Worm (Caenorhabditis elegans) whole organism, young adult: ENCODE data around the gene fbxa-114.

ENCODE experiments used
- B0035.1 ChIP-seq: sonication (generic microtip); optimal IDR thresholded peaks from 2 replicates; lab custom pipeline; 2016; ENCODE audit warnings: missing genetic modification characterization, mild to moderate bottlenecking, missing compliant biosample characterization, missing genotype, missing genetic modification reagents
- C06A6.2 ChIP-seq: fragments of 200-800 bp; sonication (Bioruptor generic); conservative IDR thresholded peaks from 2 replicates; pipeline ENCODE4 v1.3.6; 2022; ENCODE audit warnings: missing genetic modification characterization, missing compliant biosample characterization
- F10E7.11 ChIP-seq: sonication (generic microtip); optimal IDR thresholded peaks from 2 replicates; lab custom pipeline; 2017; ENCODE audit warnings: mild to moderate bottlenecking, missing genetic modification characterization, moderate library complexity, missing compliant biosample characterization
- F23B12.7 ChIP-seq: sonication (generic microtip); optimal IDR thresholded peaks from 2 replicates; lab custom pipeline; 2017; ENCODE audit warnings: missing genetic modification characterization, mild to moderate bottlenecking, missing compliant biosample characterization, antibody characterized with exemption, moderate library complexity; ENCODE audit not compliant: insufficient read depth
- K12H6.12 ChIP-seq: fragments of 200-800 bp; sonication (Bioruptor generic); optimal IDR thresholded peaks from 2 replicates; lab custom pipeline; 2018; ENCODE audit warnings: mild to moderate bottlenecking, missing genetic modification characterization, missing compliant biosample characterization
- T07F8.4 ChIP-seq: sonication (generic microtip); optimal IDR thresholded peaks from 2 replicates; lab custom pipeline; 2016; ENCODE audit warnings: mild to moderate bottlenecking, missing genetic modification characterization, moderate library complexity, missing compliant biosample characterization
- T26A5.8 ChIP-seq: sonication (generic microtip); optimal IDR thresholded peaks from 2 replicates; lab custom pipeline; 2016; ENCODE audit warnings: missing genetic modification characterization, missing compliant biosample characterization
- Y53F4B.3 ChIP-seq: fragments of 200-800 bp; sonication (Bioruptor generic); IDR thresholded peaks from 2 replicates; pipeline ENCODE4 v1.3.6; 2022; ENCODE audit warnings: missing genetic modification reagents, missing genetic modification characterization, missing compliant biosample characterization
- Y56A3A.18 ChIP-seq: fragments of 200-800 bp; sonication (Bioruptor generic); IDR thresholded peaks from 2 replicates; pipeline ENCODE4 v1.3.6; 2022; ENCODE audit warnings: missing genetic modification reagents, missing genetic modification characterization, missing compliant biosample characterization
- akir-1 ChIP-seq: fragments of 200-800 bp; sonication (Bioruptor generic); optimal IDR thresholded peaks from 2 replicates; lab custom pipeline; 2018; ENCODE audit warnings: mild to moderate bottlenecking, missing genetic modification characterization, moderate library complexity, missing compliant biosample characterization
- ama-1 ChIP-seq, 3 experiments: fragments of 150-350 bp in 1 of 3; sonication (generic microtip) in 2 of 3; optimal IDR thresholded peaks; 2 replicates each; lab custom pipeline; 2014 to 2018; ENCODE audit warnings: missing biosample characterization in 2 of 3, missing genetic modification characterization in 2 of 3, missing genetic modification reagents in 2 of 3
- aptf-3 ChIP-seq: fragments of 200-800 bp; sonication (Bioruptor generic); IDR thresholded peaks from 2 replicates; pipeline ENCODE4 v1.3.6; 2022; ENCODE audit warnings: missing genetic modification characterization, missing compliant biosample characterization
- athp-1 ChIP-seq: sonication (generic microtip); optimal IDR thresholded peaks from 2 replicates; lab custom pipeline; 2017; ENCODE audit warnings: mild to moderate bottlenecking, missing genetic modification characterization, missing compliant biosample characterization
- attf-3 ChIP-seq: fragments of 200-800 bp; sonication (Bioruptor generic); conservative IDR thresholded peaks from 2 replicates; pipeline ENCODE4 v1.3.6; 2022; ENCODE audit warnings: missing genetic modification reagents, missing genetic modification characterization, missing compliant biosample characterization
- attf-5 ChIP-seq: fragments of 200-800 bp; sonication (Bioruptor generic); optimal IDR thresholded peaks from 2 replicates; lab custom pipeline; 2018; ENCODE audit warnings: mild to moderate bottlenecking, missing genetic modification characterization, missing compliant biosample characterization
- bed-1 ChIP-seq: fragments of 200-800 bp; sonication (Bioruptor generic); IDR thresholded peaks from 2 replicates; pipeline ENCODE4 v1.3.6; 2022; ENCODE audit warnings: missing genetic modification reagents, missing genetic modification characterization, missing compliant biosample characterization
- ccch-3 ChIP-seq: fragments of 200-800 bp; sonication (Bioruptor generic); optimal IDR thresholded peaks from 2 replicates; lab custom pipeline; 2018; ENCODE audit warnings: mild to moderate bottlenecking, missing genetic modification characterization, missing compliant biosample characterization
- ceh-40 ChIP-seq: fragments of 200-800 bp; sonication (Bioruptor generic); IDR thresholded peaks from 2 replicates; pipeline ENCODE4 v1.3.6; 2022; ENCODE audit warnings: missing genetic modification characterization, missing compliant biosample characterization
- chd-7 ChIP-seq: sonication (generic microtip); optimal IDR thresholded peaks from 2 replicates; lab custom pipeline; 2016; ENCODE audit warnings: mild to moderate bottlenecking, missing genetic modification characterization, moderate library complexity, missing compliant biosample characterization
- dox-1 ChIP-seq: fragments of 200-800 bp; sonication (Bioruptor generic); IDR thresholded peaks from 2 replicates; pipeline ENCODE4 v1.3.6; 2022; ENCODE audit warnings: missing genetic modification reagents, missing genetic modification characterization, missing compliant biosample characterization
- dpl-1 ChIP-seq: fragments of 150-350 bp; optimal IDR thresholded peaks from 2 replicates; lab custom pipeline; 2014; ENCODE audit warnings: missing biosample characterization, missing genetic modification reagents, missing genetic modification characterization
- ekl-4 ChIP-seq: fragments of 200-800 bp; sonication (Bioruptor generic); IDR thresholded peaks from 2 replicates; pipeline ENCODE4 v1.3.6; 2022; ENCODE audit warnings: missing genetic modification reagents, missing genetic modification characterization, missing compliant biosample characterization
- him-1 ChIP-seq: sonication (generic microtip); optimal IDR thresholded peaks from 2 replicates; lab custom pipeline; 2016; ENCODE audit warnings: missing genotype, missing genetic modification reagents, missing genetic modification characterization, missing compliant biosample characterization
- hlh-12 ChIP-seq: sonication (generic microtip); optimal IDR thresholded peaks from 2 replicates; lab custom pipeline; 2016; ENCODE audit warnings: missing genetic modification characterization, missing compliant biosample characterization
- hmg-20 ChIP-seq: fragments of 200-800 bp; sonication (Bioruptor generic); IDR thresholded peaks from 2 replicates; pipeline ENCODE4 v1.3.6; 2022; ENCODE audit warnings: missing genetic modification reagents, missing genetic modification characterization, missing compliant biosample characterization
- hrde-1 ChIP-seq: sonication (generic microtip); optimal IDR thresholded peaks from 2 replicates; lab custom pipeline; 2016; ENCODE audit warnings: missing genetic modification characterization, mild to moderate bottlenecking, missing compliant biosample characterization, moderate library complexity, missing genotype, missing genetic modification reagents, borderline replicate concordance
- let-607 ChIP-seq, 2 experiments: fragments of 200-800 bp in 1 of 2; sonication (Bioruptor generic) in 1 of 2; sonication (generic microtip) in 1 of 2; optimal IDR thresholded peaks; 2 replicates each; lab custom pipeline; 2016 to 2018; ENCODE audit warnings: mild to moderate bottlenecking in 2 of 2, missing compliant biosample characterization in 2 of 2, missing genetic modification characterization in 2 of 2, moderate library complexity in 2 of 2, missing genotype in 1 of 2
- lin-40 ChIP-seq: sonication (generic microtip); optimal IDR thresholded peaks from 2 replicates; lab custom pipeline; 2016; ENCODE audit warnings: missing genetic modification characterization, mild to moderate bottlenecking, missing compliant biosample characterization, missing genotype, missing genetic modification reagents
- lin-54 ChIP-seq: fragments of 200-800 bp; sonication (Bioruptor generic); optimal IDR thresholded peaks from 2 replicates; lab custom pipeline; 2018; ENCODE audit warnings: mild to moderate bottlenecking, missing genetic modification characterization, missing compliant biosample characterization
- lir-1 ChIP-seq: fragments of 200-800 bp; sonication (Bioruptor generic); conservative IDR thresholded peaks from 2 replicates; pipeline ENCODE4 v1.3.6; 2022; ENCODE audit warnings: missing genetic modification reagents, missing genetic modification characterization, missing compliant biosample characterization
- lsl-1 ChIP-seq: fragments of 200-800 bp; sonication (Bioruptor generic); optimal IDR thresholded peaks from 2 replicates; lab custom pipeline; 2018; ENCODE audit warnings: mild to moderate bottlenecking, missing genetic modification characterization, moderate library complexity, missing compliant biosample characterization
- madf-10 ChIP-seq: sonication (generic microtip); optimal IDR thresholded peaks from 2 replicates; lab custom pipeline; 2016; ENCODE audit warnings: mild to moderate bottlenecking, missing genetic modification characterization, missing compliant biosample characterization
- mes-4 ChIP-seq: sonication (generic microtip); optimal IDR thresholded peaks from 2 replicates; lab custom pipeline; 2016; ENCODE audit warnings: missing genotype, missing genetic modification characterization, missing compliant biosample characterization
- nfya-1 ChIP-seq: sonication (generic microtip); optimal IDR thresholded peaks from 2 replicates; lab custom pipeline; 2017; ENCODE audit warnings: antibody characterized with exemption, missing compliant biosample characterization, missing genetic modification characterization, borderline replicate concordance; ENCODE audit not compliant: insufficient read depth
- nfyb-1 ChIP-seq: fragments of 200-800 bp; sonication (Bioruptor generic); IDR thresholded peaks from 2 replicates; pipeline ENCODE4 v1.3.6; 2022; ENCODE audit warnings: missing genetic modification reagents, missing genetic modification characterization, missing compliant biosample characterization
- nhr-80 ChIP-seq: sonication (generic microtip); optimal IDR thresholded peaks from 2 replicates; lab custom pipeline; 2016; ENCODE audit warnings: missing genetic modification characterization, missing compliant biosample characterization
- pha-4 ChIP-seq: fragments of 150-350 bp; sonication (generic microtip); optimal IDR thresholded peaks from 2 replicates; lab custom pipeline; 2014; ENCODE audit warnings: missing biosample characterization, missing genetic modification reagents, missing genetic modification characterization
- rpc-1 ChIP-seq, 2 experiments: fragments of 150-350 bp in 1 of 2; sonication (generic microtip) in 1 of 2; optimal IDR thresholded peaks; 2 replicates each; lab custom pipeline; 2014 to 2018; ENCODE audit warnings: missing biosample characterization in 1 of 2, missing genetic modification characterization in 1 of 2, missing genetic modification reagents in 1 of 2, missing genotype in 1 of 2
- sea-2 ChIP-seq: fragments of 200-800 bp; sonication (Bioruptor generic); IDR thresholded peaks from 2 replicates; pipeline ENCODE4 v1.3.6; 2022; ENCODE audit warnings: missing genetic modification characterization, missing compliant biosample characterization
- somi-1 ChIP-seq: fragments of 200-800 bp; sonication (Bioruptor generic); optimal IDR thresholded peaks from 2 replicates; lab custom pipeline; 2018; ENCODE audit warnings: mild to moderate bottlenecking, missing genetic modification characterization, missing compliant biosample characterization
- tbp1 ChIP-seq: fragments of 200-800 bp; sonication (Bioruptor generic); optimal IDR thresholded peaks from 2 replicates; lab custom pipeline; 2018; ENCODE audit warnings: mild to moderate bottlenecking, missing genetic modification characterization, missing compliant biosample characterization
- tbx-9 ChIP-seq: sonication (generic microtip); optimal IDR thresholded peaks from 2 replicates; lab custom pipeline; 2016; ENCODE audit warnings: borderline replicate concordance, missing genetic modification characterization, inconsistent platforms, missing compliant biosample characterization
- unc-130 ChIP-seq: sonication (generic microtip); optimal IDR thresholded peaks from 2 replicates; lab custom pipeline; 2016; ENCODE audit warnings: missing genetic modification reagents, missing genetic modification characterization, missing compliant biosample characterization
- zfh-2 ChIP-seq: fragments of 200-800 bp; sonication (Bioruptor generic); conservative IDR thresholded peaks from 2 replicates; pipeline ENCODE4 v1.3.6; 2022; ENCODE audit warnings: missing genetic modification reagents, missing genetic modification characterization, missing compliant biosample characterization
- ztf-22 ChIP-seq: fragments of 200-800 bp; sonication (Bioruptor generic); optimal IDR thresholded peaks from 2 replicates; lab custom pipeline; 2018; ENCODE audit warnings: mild to moderate bottlenecking, missing genetic modification characterization, moderate library complexity, missing compliant biosample characterization
- ztf-28 ChIP-seq: fragments of 200-800 bp; sonication (Bioruptor generic); IDR thresholded peaks from 2 replicates; pipeline ENCODE4 v1.3.6; 2022; ENCODE audit warnings: missing genetic modification reagents, missing genetic modification characterization, missing compliant biosample characterization
- ztf-6 ChIP-seq: fragments of 200-800 bp; sonication (Bioruptor generic); IDR thresholded peaks from 2 replicates; pipeline ENCODE4 v1.3.6; 2022; ENCODE audit warnings: missing genetic modification reagents, missing genetic modification characterization, missing compliant biosample characterization

Gene fbxa-114

ce11 chrV:20164059-20164892 is 37.1 kb upstream of the fbxa-114 start, which contains the start of gene F19B2.5 (continued):
- TF ChIP-seq unc-130 (no peak), bed-1 (GFP tag; lab: Robert Waterston, UW) (no peak), ztf-28 (GFP tag; lab: Robert Waterston, UW) (no peak), ztf-6 (no peak), athp-1 (no peak), sea-2 (0 out of 2 replicates have a peak, but pooled peaks have one; percentile 19), nhr-80 (tag; lab: Kevin White, UChicago) (peak; percentile 44), ekl-4 (GFP tag; lab: Robert Waterston, UW) (0 out of 2 replicates have a peak, but pooled peaks have one; percentile 47), F10E7.11 (tag; lab: Kevin White, UChicago) (no peak), lin-54 (GFP tag; lab: Kevin White, UChicago) (peak; percentile 34), akir-1 (GFP tag; lab: Kevin White, UChicago) (peak; percentile 51), T07F8.4 (tag; lab: Kevin White, UChicago) (no peak), ama-1 (optimal IDR thresholded peaks at IDR 0.05; lab: Kevin White, UChicago) (peak; percentile 71), ama-1 (GFP tag; optimal IDR thresholded peaks at IDR 0.05; lab: Kevin White, UChicago) (no peak), tbp1 (GFP tag; lab: Kevin White, UChicago) (peak; percentile 34), C06A6.2 (GFP tag; lab: Robert Waterston, UW) (no peak), madf-10 (peak; percentile 70), ztf-22 (GFP tag; lab: Kevin White, UChicago) (no peak), hlh-12 (no peak), rpc-1 (optimal IDR thresholded peaks at IDR 0.05; lab: Kevin White, UChicago) (peak; percentile 52), rpc-1 (tag; optimal IDR thresholded peaks at IDR 0.05; lab: Kevin White, UChicago) (no peak), him-1 (no peak), attf-5 (GFP tag; lab: Kevin White, UChicago) (no peak), pha-4 (tag; lab: Kevin White, UChicago) (peak; percentile 66), mes-4 (no peak), somi-1 (GFP tag; lab: Kevin White, UChicago) (no peak), nfyb-1 (GFP tag; lab: Robert Waterston, UW) (peak; percentile 83; the same call in 1 of the 2 replicates), B0035.1 (tag; lab: Kevin White, UChicago) (no peak), K12H6.12 (tag; lab: Kevin White, UChicago) (no peak), hrde-1 (tag; lab: Kevin White, UChicago) (no peak), Y56A3A.18 (GFP tag; lab: Robert Waterston, UW) (no peak), nfya-1 (no peak), ceh-40 (GFP tag; lab: Robert Waterston, UW) (no peak), lin-40 (tag; lab: Kevin White, UChicago) (no peak), lsl-1 (GFP tag; lab: Kevin White, UChicago) (peak; percentile 16), chd-7 (tag; lab: Kevin White, UChicago) (peak; percentile 80), F23B12.7 (tag; lab: Kevin White, UChicago) (no peak)
- TF ChIP-seq, all 124 proteins: peak for 31

DNA sequence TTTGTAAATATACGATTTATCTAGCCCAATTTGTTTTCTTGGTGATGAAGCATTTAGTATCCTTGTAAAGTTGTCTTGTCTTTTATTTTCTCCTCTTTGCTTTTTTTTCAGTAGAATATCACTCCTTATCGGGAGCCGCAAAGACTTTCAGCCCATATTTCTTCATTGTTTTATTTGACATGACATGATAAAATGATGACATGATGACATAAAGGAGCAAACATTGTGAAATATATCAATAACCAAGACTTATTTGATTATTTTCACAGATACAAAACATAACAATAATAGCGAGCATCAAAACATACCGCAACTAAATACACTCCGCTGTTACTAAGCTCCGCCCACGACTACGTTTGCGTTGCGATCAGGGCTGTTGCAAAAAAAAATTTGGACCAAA is 35.6 kb upstream of the fbxa-114 start:
- TF ChIP-seq dpl-1 (GFP tag; lab: Kevin White, UChicago) (no peak), lir-1 (GFP tag; lab: Robert Waterston, UW) (no peak), let-607 (tag; optimal IDR thresholded peaks at IDR 0.05; lab: Kevin White, UChicago) (no peak), aptf-3 (no peak), attf-3 (GFP tag; lab: Robert Waterston, UW) (no peak), Y53F4B.3 (GFP tag; lab: Robert Waterston, UW) (no peak), zfh-2 (GFP tag; lab: Robert Waterston, UW) (no peak), hmg-20 (no peak), dox-1 (GFP tag; lab: Robert Waterston, UW) (no peak), ccch-3 (GFP tag; lab: Kevin White, UChicago) (no peak), nfya-1 (no peak), tbx-9 (no peak), lin-40 (tag; lab: Kevin White, UChicago) (no peak), hrde-1 (tag; lab: Kevin White, UChicago) (no peak), T26A5.8 (no peak)
